Fruit fly (Drosophila melanogaster) ovary, adult (tissue): ENCODE results near the gene CG14106.

Source experiments
- CG17801 ChIP-seq: fragments of 200-800 bp; optimal IDR thresholded peaks from 2 replicates; lab custom pipeline; 2019; ENCODE audit warnings: missing biosample characterization, mild to moderate bottlenecking, missing genetic modification characterization, moderate library complexity; ENCODE audit not compliant: partially characterized antibody

The CG14106 gene

dm6 chr3L:13422286-13422787 is 3.1 kb downstream of the CG14106 start, which contains the start of gene CG32121:
TSS of gene CG32121 (minus strand) at chr3L:13422336.
- TF ChIP-seq CG17801 = no peak

dm6 chr3L:13420212-13420611 is 5.3 kb downstream of the CG14106 start:
- TF ChIP-seq CG17801 = no peak

dm6 chr3L:13412886-13413224 is 12.6 kb downstream of the CG14106 start:
- TF ChIP-seq CG17801 = no peak

- no peak for TF ChIP-seq CG17801
These were observed 13.1 kb downstream of the CG14106 start, which contains the start of the genes CG10222 and flr for dm6 chr3L:13412200-13412885. TSS of gene CG10222 (minus strand) at chr3L:13412453. TSS of gene flr (plus strand) at chr3L:13412843.

- TF ChIP-seq CG17801 = no peak
These were observed 14.5 kb downstream of the CG14106 start for dm6 chr3L:13410999-13411398.

dm6 chr3L:13409809-13410521 is 15.5 kb downstream of the CG14106 start:
- TF ChIP-seq CG17801 = no peak

- TF ChIP-seq CG17801 = no peak
These were observed 18.6 kb downstream of the CG14106 start for dm6 chr3L:13406873-13407272.

dm6 chr3L:13403141-13403867 is 22.2 kb downstream of the CG14106 start:
- no peak for TF ChIP-seq CG17801

- no peak for TF ChIP-seq CG17801
These were observed 24.5 kb downstream of the CG14106 start, which contains the start of gene sens for dm6 chr3L:13400872-13401418. TSS of gene sens (minus strand) at chr3L:13401125.

- TF ChIP-seq CG17801 = no peak
These were observed 27.8 kb downstream of the CG14106 start for dm6 chr3L:13397656-13398055.

- no peak for TF ChIP-seq CG17801
These were observed 31.9 kb downstream of the CG14106 start for dm6 chr3L:13393538-13393937.

dm6 chr3L:13389834-13390233 is 35.6 kb downstream of the CG14106 start, which contains the start of gene Poc1:
TSS of gene Poc1 (minus strand) at chr3L:13390006.
- no peak for TF ChIP-seq CG17801

dm6 chr3L:13387608-13388007 is 37.9 kb downstream of the CG14106 start, which contains the start of gene CG10171:
TSS of gene CG10171 (minus strand) at chr3L:13387907.
- no peak for TF ChIP-seq CG17801

- TF ChIP-seq CG17801 = no peak
These were observed 41.0 kb downstream of the CG14106 start, which contains the start of gene CG14110 for dm6 chr3L:13384489-13384888. TSS of gene CG14110 (plus strand) at chr3L:13384789.

- TF ChIP-seq CG17801 = no peak
These were observed 43.2 kb downstream of the CG14106 start, which contains the start of gene ImpL1 for dm6 chr3L:13382061-13382815. TSS of gene ImpL1 (plus strand) at chr3L:13382765.

dm6 chr3L:13381160-13381559 is 44.3 kb downstream of the CG14106 start, which contains the start of gene CG14107:
TSS of gene CG14107 (minus strand) at chr3L:13381346.
- TF ChIP-seq CG17801 = no peak
